Worm (Caenorhabditis elegans): ENCODE results near the gene srj-26.
"Not testable (repeated sequence)": the region's sequence is repeated elsewhere in the genome, so short reads cannot be mapped to it uniquely, and the experiment has no call there.

Gene srj-26

DNA sequence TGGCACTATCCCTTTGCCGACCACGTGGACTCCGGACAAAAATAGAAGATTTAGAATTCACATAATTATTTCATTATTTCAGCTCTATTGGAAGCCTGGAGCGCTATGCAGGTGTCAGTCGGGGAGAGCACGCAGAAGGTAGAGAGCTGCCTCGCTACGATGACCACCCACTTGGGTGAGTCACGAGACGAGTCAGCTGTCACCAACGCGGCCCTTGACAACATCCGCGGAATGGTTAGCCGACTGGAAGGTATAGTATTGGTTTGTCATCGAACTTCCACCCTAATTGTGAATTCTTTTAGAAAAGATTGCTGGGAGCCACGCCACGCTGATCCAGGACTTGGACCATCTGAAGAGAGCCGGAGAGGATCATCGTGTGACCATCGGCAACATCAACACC lies 18.6 kb downstream of the srj-26 start, which contains the start of gene ZK262.9:
TSS of gene ZK262.9 (plus strand) at position 301 of the 400 bp plus-strand sequence.
- not testable (repeated sequence) for TF ChIP-seq unc-39, elt-3, pha-4 (tag; optimal IDR thresholded peaks at IDR 0.05)

DNA sequence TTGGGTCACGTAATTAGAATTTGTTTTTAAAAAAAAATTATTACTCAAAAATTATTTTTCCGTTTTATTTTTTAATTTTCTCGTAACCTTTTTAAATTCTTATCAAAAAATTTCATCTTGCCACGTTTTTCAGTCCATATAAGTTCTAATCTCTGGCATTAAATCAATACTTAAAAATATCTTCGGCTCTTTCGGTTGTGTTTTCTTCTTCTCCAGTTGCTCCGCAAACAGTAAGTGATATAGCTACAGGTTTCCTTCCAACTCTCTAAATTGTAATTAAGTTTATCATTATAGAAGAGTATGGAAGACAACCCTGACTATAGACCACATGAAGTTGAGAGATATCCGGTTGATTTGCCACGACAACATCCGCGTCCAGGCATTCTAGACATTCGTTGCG lies 23.2 kb downstream of the srj-26 start, which contains the start of gene ZK228.1:
TSS of gene ZK228.1 (plus strand) at position 301 of the 400 bp plus-strand sequence.
- TF ChIP-seq unc-120 (tag; optimal IDR thresholded peaks at IDR 0.05; ENCODE audit: poor library complexity, severe bottlenecking) (no peak), ceh-43 (GFP tag; optimal IDR thresholded peaks at IDR 0.05) (no peak), bed-3 (GFP tag; optimal IDR thresholded peaks at IDR 0.05) (no peak), hlh-1 (tag; optimal IDR thresholded peaks at IDR 0.05) (no peak), elt-3 (tag; optimal IDR thresholded peaks at IDR 0.05) (no peak), blmp-1 (tag; optimal IDR thresholded peaks at IDR 0.05) (no peak), pha-4 (tag; optimal IDR thresholded peaks at IDR 0.05) (no peak), mab-5 (tag; optimal IDR thresholded peaks at IDR 0.05) (no peak)

DNA sequence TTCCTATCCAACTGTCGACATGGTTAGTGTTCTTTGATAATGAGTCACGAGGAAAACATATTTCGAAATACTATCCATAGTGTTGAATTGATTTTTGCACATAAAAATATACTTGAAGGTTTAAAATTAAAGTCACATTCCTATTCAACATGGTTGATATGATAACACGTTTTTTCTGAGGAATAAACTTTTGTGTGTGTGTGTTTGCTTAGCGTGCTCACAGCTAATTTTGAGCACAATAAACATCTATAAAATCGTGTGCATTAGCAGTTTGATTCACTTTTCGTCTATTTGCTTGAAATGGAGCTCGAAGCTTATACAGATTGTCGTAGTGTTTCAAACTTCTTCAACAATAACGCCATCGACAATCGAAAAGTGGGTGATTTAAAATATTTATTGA lies 35.7 kb downstream of the srj-26 start, which contains the start of gene ZK228.10:
TSS of gene ZK228.10 (plus strand) at position 301 of the 400 bp plus-strand sequence.
- TF ChIP-seq nhr-12 (tag; optimal IDR thresholded peaks at IDR 0.05) = no peak
- TF ChIP-seq unc-120 (tag; optimal IDR thresholded peaks at IDR 0.05; ENCODE audit: poor library complexity, severe bottlenecking) = no peak
- TF ChIP-seq sem-2 (GFP tag; optimal IDR thresholded peaks at IDR 0.05) = no peak
- TF ChIP-seq M03D4.4 (tag; optimal IDR thresholded peaks at IDR 0.05) = no peak
- TF ChIP-seq unc-62 (GFP tag; optimal IDR thresholded peaks at IDR 0.05) = no peak
- TF ChIP-seq ceh-83 (GFP tag; optimal IDR thresholded peaks at IDR 0.05) = no peak
- no peak for TF ChIP-seq ztf-11 (tag; optimal IDR thresholded peaks at IDR 0.05)
- TF ChIP-seq nhr-237 (tag; optimal IDR thresholded peaks at IDR 0.05) = no peak
- TF ChIP-seq unc-39 (tag; optimal IDR thresholded peaks at IDR 0.05) = no peak
- no peak for TF ChIP-seq nhr-2 (tag; optimal IDR thresholded peaks at IDR 0.05)
- no peak for TF ChIP-seq zip-8 (tag; optimal IDR thresholded peaks at IDR 0.05)

DNA sequence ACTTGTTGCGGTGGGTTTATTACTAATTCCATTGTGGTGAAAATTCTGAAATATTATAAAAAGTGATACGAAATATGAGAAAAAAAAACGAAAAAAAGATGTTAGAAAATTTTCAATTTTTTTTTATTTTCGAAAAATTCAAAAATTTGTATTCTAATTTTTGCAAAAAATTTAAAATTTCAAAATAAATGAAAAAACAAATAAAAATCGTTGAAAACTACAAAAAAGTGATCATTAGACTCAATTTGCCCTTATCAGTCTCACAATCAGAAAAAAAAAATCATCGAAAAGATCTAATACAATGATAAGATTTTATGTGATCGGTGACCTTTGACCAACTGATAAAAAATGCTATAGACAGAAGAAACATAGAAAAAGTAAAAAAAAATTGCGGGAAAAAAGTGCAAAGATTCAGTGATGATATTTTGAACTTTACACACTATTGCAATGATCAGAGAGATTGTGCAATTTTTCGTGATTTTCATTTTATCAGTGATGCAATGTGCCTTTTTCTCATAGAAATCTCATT lies 40.4 kb downstream of the srj-26 start, which contains the start of gene ZK228.3:
TSS of gene ZK228.3 (minus strand) at position 51 of the 529 bp plus-strand sequence.
- TF ChIP-seq elt-1 (tag; optimal IDR thresholded peaks at IDR 0.05; ENCODE audit: borderline replicate concordance, insufficient read depth) (peak; percentile 21), blmp-1 (tag; optimal IDR thresholded peaks at IDR 0.05) (no peak)

DNA sequence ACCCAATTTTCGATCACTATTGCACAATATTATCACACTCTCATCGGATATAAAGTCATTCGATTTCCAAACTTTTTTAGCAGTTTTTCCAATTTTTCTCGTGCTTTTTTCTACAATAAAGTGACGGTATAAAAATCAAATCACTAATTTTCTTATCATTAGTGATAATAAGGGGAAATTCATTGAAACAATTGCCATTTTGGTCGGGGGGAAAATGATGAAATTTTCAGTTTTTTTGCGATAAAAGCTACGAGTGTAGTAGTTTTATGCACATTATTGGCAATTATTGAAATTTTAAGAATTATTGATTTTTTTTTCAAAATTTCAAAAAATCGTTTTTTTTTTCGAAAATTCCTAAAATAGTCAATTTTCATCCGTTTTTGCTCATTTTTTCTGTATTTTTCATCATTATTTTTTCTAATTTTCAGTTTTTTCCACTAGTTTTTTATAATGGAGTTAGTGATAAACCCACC lies 41.5 kb downstream of the srj-26 start, which contains the start of gene ZK228.4:
TSS of gene ZK228.4 (plus strand) at position 423 of the 473 bp plus-strand sequence.
- TF ChIP-seq mab-5 (tag; optimal IDR thresholded peaks at IDR 0.05) (no peak), cnd-1 (tag; optimal IDR thresholded peaks at IDR 0.05) (no peak), M03D4.4 (tag; optimal IDR thresholded peaks at IDR 0.05) (no peak)

DNA sequence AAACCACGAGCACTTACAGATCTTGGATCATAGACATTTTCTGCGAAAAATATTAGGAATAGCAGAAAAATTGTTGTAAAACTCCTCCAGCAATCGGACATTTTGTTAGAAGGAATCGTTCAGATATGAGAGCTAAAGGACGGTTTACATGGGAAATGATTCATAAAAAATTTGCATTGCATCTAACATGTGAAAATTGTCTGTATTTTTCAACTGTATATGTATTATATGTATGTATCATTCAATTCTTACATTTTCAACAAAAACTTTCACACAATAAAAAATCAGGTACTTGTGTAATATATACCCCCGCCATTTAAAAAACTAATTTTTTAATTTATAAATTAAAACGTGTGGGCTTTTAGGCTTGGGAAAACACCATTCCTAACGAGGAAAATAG lies 47.2 kb downstream of the srj-26 start, which contains the start of gene ZK228.13:
TSS of gene ZK228.13 (minus strand) at position 101 of the 400 bp plus-strand sequence.
- no peak for TF ChIP-seq sptf-1 (tag; optimal IDR thresholded peaks at IDR 0.05)
- TF ChIP-seq mls-2 (tag; optimal IDR thresholded peaks at IDR 0.05) = no peak
- no peak for TF ChIP-seq unc-39 (tag; optimal IDR thresholded peaks at IDR 0.05)
- TF ChIP-seq nhr-2 (tag; optimal IDR thresholded peaks at IDR 0.05) = no peak
